Worm (Caenorhabditis elegans): ENCODE results near the gene srx-129.

Gene srx-129

ce11 chrV:13850170-13850569 lies 16.1 kb downstream of the srx-129 start, which contains the start of gene hpx-2:
Gene hpx-2, plus strand, starts transcription at chrV:13850470.
- TF ChIP-seq ZK546.5 (tag; optimal IDR thresholded peaks at IDR 0.05), result no peak
- no peak for TF ChIP-seq nhr-237 (tag; optimal IDR thresholded peaks at IDR 0.05)
- TF ChIP-seq unc-62 (GFP tag; optimal IDR thresholded peaks at IDR 0.05), result no peak
- no peak for TF ChIP-seq lsy-2 (tag; optimal IDR thresholded peaks at IDR 0.05)
- TF ChIP-seq nhr-21 (tag; optimal IDR thresholded peaks at IDR 0.05), result no peak
- no peak for TF ChIP-seq ztf-4 (tag; optimal IDR thresholded peaks at IDR 0.05)
- TF ChIP-seq aly-2 (tag; optimal IDR thresholded peaks at IDR 0.05), result no peak
- TF ChIP-seq elt-1 (tag; optimal IDR thresholded peaks at IDR 0.05), result no peak
- no peak for TF ChIP-seq ama-1 (optimal IDR thresholded peaks at IDR 0.05)
- no peak for TF ChIP-seq Y55F3AM.14 (GFP tag; optimal IDR thresholded peaks at IDR 0.05)
- TF ChIP-seq lin-13 (GFP tag; optimal IDR thresholded peaks at IDR 0.05), result no peak
- TF ChIP-seq nhr-23 (tag; optimal IDR thresholded peaks at IDR 0.05), result no peak
- TF ChIP-seq lin-39 (tag; optimal IDR thresholded peaks at IDR 0.05), result no peak
- no peak for TF ChIP-seq ceh-16 (tag; optimal IDR thresholded peaks at IDR 0.05)
- TF ChIP-seq unc-55 (GFP tag; optimal IDR thresholded peaks at IDR 0.05), result no peak
- no peak for TF ChIP-seq ceh-82 (tag; optimal IDR thresholded peaks at IDR 0.05)
- no peak for TF ChIP-seq nhr-10 (tag; optimal IDR thresholded peaks at IDR 0.05)

- peak; percentile 10 for TF ChIP-seq F13H6.1 (tag; optimal IDR thresholded peaks at IDR 0.05)
- no peak for TF ChIP-seq elt-1 (tag; optimal IDR thresholded peaks at IDR 0.05)
- TF ChIP-seq skn-1 (tag; optimal IDR thresholded peaks at IDR 0.05), result no peak
These were observed 20.3 kb downstream of the srx-129 start, which contains the start of gene ttr-21 for ce11 chrV:13854306-13854705. Gene ttr-21, minus strand, starts transcription at chrV:13854405.

ce11 chrV:13856376-13856775 lies 22.3 kb downstream of the srx-129 start, which contains the start of gene srx-134:
Gene srx-134, minus strand, starts transcription at chrV:13856476.
- no peak for TF ChIP-seq dmd-4 (tag; optimal IDR thresholded peaks at IDR 0.05)

ce11 chrV:13857132-13857531 lies 23.1 kb downstream of the srx-129 start, which contains the start of gene srx-136:
Gene srx-136, plus strand, starts transcription at chrV:13857432.
- TF ChIP-seq nhr-12 (tag; optimal IDR thresholded peaks at IDR 0.05), result no peak
- TF ChIP-seq nhr-237 (tag; optimal IDR thresholded peaks at IDR 0.05), result no peak
- no peak for TF ChIP-seq nhr-129 (tag; optimal IDR thresholded peaks at IDR 0.05)
- no peak for TF ChIP-seq elt-1 (tag; optimal IDR thresholded peaks at IDR 0.05)
- TF ChIP-seq dmd-4 (tag; optimal IDR thresholded peaks at IDR 0.05), result no peak
- TF ChIP-seq nhr-11 (tag; optimal IDR thresholded peaks at IDR 0.05), result no peak
- TF ChIP-seq F13H6.1 (tag; optimal IDR thresholded peaks at IDR 0.05), result no peak
- no peak for TF ChIP-seq peb-1 (tag; optimal IDR thresholded peaks at IDR 0.05)
- TF ChIP-seq snpc-4 (tag; optimal IDR thresholded peaks at IDR 0.05), result no peak
- TF ChIP-seq sma-3 (GFP tag; optimal IDR thresholded peaks at IDR 0.05), result no peak
- no peak for TF ChIP-seq gmeb-1 (tag; optimal IDR thresholded peaks at IDR 0.05)
- no peak for TF ChIP-seq mdl-1 (tag; optimal IDR thresholded peaks at IDR 0.05)
- TF ChIP-seq unc-55 (GFP tag; optimal IDR thresholded peaks at IDR 0.05), result no peak

- TF ChIP-seq skn-1 (tag; optimal IDR thresholded peaks at IDR 0.05), result no peak
- no peak for TF ChIP-seq ama-1 (optimal IDR thresholded peaks at IDR 0.05)
- no peak for TF ChIP-seq C34F6.9 (tag; optimal IDR thresholded peaks at IDR 0.05)
- TF ChIP-seq elt-1 (tag; optimal IDR thresholded peaks at IDR 0.05), result no peak
- TF ChIP-seq mbf-1 (tag; optimal IDR thresholded peaks at IDR 0.05), result no peak
- no peak for TF ChIP-seq R02D3.7 (tag; optimal IDR thresholded peaks at IDR 0.05)
These were observed 24.9 kb downstream of the srx-129 start, which contains the start of gene srx-135 for ce11 chrV:13858906-13859305. Gene srx-135, plus strand, starts transcription at chrV:13859206.

ce11 chrV:13862505-13862904 lies 28.5 kb downstream of the srx-129 start, which contains the start of gene srx-137:
Gene srx-137, plus strand, starts transcription at chrV:13862805.
- TF ChIP-seq zag-1 (tag; optimal IDR thresholded peaks at IDR 0.05) (no peak), nhr-77 (tag; optimal IDR thresholded peaks at IDR 0.05) (no peak), egl-27 (tag; optimal IDR thresholded peaks at IDR 0.05) (no peak), nhr-23 (tag; optimal IDR thresholded peaks at IDR 0.05) (no peak), blmp-1 (tag; optimal IDR thresholded peaks at IDR 0.05; ENCODE audit: insufficient read depth) (no peak), nhr-12 (tag; optimal IDR thresholded peaks at IDR 0.05) (no peak), C34F6.9 (tag; optimal IDR thresholded peaks at IDR 0.05) (no peak), ceh-16 (tag; optimal IDR thresholded peaks at IDR 0.05) (no peak), nhr-21 (tag; optimal IDR thresholded peaks at IDR 0.05) (no peak), nhr-129 (tag; optimal IDR thresholded peaks at IDR 0.05) (no peak)
